Worm (Caenorhabditis elegans) whole organism, L4/young adult: ENCODE measurements around the gene C55C3.7.

Experiments
- W03F9.2 ChIP-seq: fragments of 150-350 bp; optimal IDR thresholded peaks from 2 replicates; lab custom pipeline; 2014; ENCODE audit warnings: missing biosample characterization, missing genetic modification characterization
- dao-5 ChIP-seq: sonication (generic microtip); optimal IDR thresholded peaks from 2 replicates; lab custom pipeline; 2016; ENCODE audit warnings: missing genotype, missing genetic modification characterization, moderate library complexity, missing compliant biosample characterization
- him-1 ChIP-seq: sonication (generic microtip); optimal IDR thresholded peaks from 2 replicates; lab custom pipeline; 2016; ENCODE audit warnings: missing genotype, missing genetic modification reagents, missing genetic modification characterization, missing compliant biosample characterization

C55C3.7 gene

DNA sequence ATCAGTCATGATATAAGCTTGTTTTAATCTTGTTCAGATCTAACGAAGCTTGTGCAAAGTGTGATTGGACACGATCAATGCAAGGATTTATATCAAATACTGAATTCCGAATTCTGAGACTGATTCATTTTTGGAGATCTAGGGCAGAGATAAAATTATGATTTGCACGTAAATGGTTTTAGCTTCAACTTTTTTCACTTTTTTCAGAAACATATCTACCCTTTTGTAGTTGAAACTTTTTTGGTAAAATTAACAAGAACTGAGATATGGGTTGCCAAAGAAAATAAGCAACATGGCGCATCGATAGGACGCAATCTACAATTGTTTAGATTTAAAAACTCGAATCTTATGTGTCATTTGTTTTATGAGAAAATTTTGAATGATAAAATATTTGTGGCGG, 4.4 kb downstream of the C55C3.7 start, which contains the start of gene C55C3.4:
TSS of gene C55C3.4 (minus strand) at position 101 of the 400 bp plus-strand sequence.
- TF ChIP-seq him-1 (tag; lab: Kevin White, UChicago) (no peak), W03F9.2 (tag; lab: Kevin White, UChicago) (no peak), dao-5 (tag; lab: Kevin White, UChicago) (no peak)

DNA sequence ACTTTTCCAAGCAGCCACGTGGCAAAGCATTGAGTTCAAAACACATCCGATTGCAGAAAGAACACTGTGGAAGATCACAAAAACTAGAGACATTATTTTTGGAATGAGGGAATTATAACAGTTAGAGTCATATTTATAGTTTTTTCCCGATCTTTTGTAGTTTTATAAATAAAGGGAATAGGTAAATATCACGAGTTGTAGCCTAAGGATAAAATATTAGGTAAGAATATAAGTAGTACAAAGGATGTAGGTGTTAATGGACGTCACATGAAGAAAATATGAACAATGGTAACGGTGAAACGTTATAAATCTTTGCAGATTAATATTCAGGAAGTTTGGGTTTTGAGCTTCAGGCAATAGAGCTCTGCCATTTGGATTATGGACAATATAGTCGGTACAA, 8.0 kb downstream of the C55C3.7 start, which contains the start of gene srd-5:
TSS of gene srd-5 (minus strand) at position 101 of the 400 bp plus-strand sequence.
- TF ChIP-seq dao-5 (tag; lab: Kevin White, UChicago) (no peak), W03F9.2 (tag; lab: Kevin White, UChicago) (no peak), him-1 (tag; lab: Kevin White, UChicago) (no peak)

DNA sequence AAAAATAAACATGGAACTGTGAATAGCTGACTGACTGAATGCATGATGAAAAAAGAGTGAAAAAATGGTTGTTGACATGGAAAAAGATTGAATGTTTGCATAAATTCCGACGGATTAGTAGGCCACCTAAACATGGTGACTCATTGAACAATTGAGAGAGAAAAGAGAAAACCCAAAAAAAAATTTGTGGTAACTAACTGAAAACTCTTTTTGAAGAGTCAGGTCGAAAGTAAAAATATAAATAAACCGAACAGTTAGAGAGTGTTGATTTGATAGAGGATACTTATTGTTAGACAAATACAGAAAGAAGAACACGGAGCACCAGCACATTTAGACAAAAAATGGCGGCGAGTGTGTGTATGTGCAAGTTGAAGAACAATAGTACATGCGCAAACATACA, 11.1 kb downstream of the C55C3.7 start:
- no peak for TF ChIP-seq W03F9.2 (tag; lab: Kevin White, UChicago)
- no peak for TF ChIP-seq him-1 (tag; lab: Kevin White, UChicago)
- no peak for TF ChIP-seq dao-5 (tag; lab: Kevin White, UChicago)

ce11 chrIV:5669459-5669858, 13.0 kb downstream of the C55C3.7 start, which contains the start of gene T19E7.6:
Gene T19E7.6, minus strand, starts transcription at chrIV:5669503.
- TF ChIP-seq him-1 (tag; lab: Kevin White, UChicago) (no peak), dao-5 (tag; lab: Kevin White, UChicago) (no peak), W03F9.2 (tag; lab: Kevin White, UChicago) (no peak)

DNA sequence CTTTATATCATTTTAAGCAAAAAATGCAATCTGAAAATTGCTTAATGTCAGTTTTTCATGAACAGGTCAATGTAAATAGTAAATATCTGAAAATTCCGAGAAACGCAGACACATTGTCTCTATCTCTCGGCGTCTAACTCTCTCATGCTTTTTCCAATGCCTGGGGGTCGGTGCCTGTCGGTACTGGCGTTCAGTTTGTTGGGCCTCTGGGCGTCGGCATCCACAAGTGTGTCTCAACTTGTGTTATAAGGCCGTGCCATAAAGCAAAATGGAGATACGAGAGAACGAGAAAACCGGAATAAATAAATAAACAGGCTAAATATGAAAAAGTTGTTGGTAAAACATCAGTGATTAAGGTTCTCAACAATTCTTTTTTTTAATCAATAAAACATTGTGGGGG, 15.3 kb downstream of the C55C3.7 start:
- TF ChIP-seq dao-5 (tag; lab: Kevin White, UChicago) (no peak), him-1 (tag; lab: Kevin White, UChicago) (no peak), W03F9.2 (tag; lab: Kevin White, UChicago) (no peak)

DNA sequence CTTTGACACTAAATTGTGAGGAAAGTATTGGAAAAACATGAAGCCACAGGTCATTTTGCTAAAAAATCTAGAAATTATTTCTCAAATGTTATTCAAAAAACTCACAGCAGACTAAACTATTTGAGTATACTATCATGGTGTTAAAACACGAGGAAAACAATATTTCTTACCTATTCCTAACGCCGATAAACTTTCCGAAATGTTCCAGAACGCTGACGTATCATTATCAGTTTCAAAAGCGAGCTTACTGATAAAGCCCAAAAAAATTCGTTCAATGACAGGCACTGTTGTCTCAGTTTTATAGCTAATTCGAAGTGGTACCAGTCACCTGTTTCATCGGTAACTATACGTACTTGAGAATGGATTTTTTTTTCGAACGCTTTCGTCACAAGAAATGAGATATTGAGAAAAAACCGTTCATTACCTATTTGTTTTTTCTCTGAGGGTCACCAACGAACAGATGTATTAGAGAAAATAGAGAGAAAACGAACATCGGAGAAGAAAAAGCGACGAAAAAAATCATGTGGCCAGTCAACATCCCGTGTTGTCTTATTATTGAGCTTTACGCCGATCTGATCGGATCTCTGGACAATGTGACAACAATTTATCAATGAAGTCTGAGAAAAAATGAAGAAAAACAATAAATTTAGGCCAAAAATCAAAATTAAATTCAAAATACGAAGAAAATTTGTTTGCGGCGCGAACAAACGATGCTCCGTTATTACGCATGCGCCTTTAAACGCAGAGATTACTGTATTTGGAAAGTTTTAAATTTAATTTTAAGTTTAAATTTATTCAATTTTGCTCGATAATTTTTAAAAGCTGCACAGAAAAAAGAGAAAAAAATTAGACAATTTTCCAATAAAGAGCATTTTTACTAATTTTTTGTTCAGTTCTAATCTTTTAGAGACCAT, 16.1 kb downstream of the C55C3.7 start:
- TF ChIP-seq W03F9.2 (tag; lab: Kevin White, UChicago) (peak; percentile 11), him-1 (tag; lab: Kevin White, UChicago) (no peak)

DNA sequence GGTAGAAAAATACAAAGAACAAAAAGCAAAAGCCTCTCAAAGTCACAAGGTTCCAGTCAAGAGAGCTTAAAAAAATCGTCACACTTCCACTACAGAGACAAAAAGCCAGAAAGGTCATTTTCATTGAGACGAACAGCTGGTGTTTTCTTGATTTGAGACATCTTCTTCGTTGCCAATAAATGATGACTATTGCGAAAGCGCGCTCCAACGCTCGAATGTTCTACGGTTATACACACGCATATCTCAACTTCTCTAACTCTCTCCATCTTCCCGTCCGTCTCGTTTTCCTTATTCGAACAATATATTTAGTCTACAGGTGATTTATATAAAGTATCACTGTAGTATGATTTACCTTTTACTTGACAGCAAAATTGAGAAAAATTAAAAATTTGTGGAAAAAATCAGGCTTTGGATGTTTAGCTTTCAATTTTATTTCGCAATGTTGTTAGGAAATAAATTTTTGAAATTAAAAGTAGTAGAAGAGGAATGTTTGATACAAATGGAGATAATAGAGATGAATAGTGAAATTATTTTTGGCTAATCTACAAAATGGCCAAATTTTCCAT, 17.0 kb downstream of the C55C3.7 start:
- TF ChIP-seq dao-5 (tag; lab: Kevin White, UChicago) (no peak), W03F9.2 (tag; lab: Kevin White, UChicago) (peak; percentile 32), him-1 (tag; lab: Kevin White, UChicago) (no peak)

- TF ChIP-seq W03F9.2 (tag; lab: Kevin White, UChicago) (no peak), him-1 (tag; lab: Kevin White, UChicago) (no peak), dao-5 (tag; lab: Kevin White, UChicago) (no peak)
These were observed 18.0 kb downstream of the C55C3.7 start, which contains the start of gene bec-1 for ce11 chrIV:5664375-5665004. Gene bec-1, minus strand, starts transcription at chrIV:5664425.

DNA sequence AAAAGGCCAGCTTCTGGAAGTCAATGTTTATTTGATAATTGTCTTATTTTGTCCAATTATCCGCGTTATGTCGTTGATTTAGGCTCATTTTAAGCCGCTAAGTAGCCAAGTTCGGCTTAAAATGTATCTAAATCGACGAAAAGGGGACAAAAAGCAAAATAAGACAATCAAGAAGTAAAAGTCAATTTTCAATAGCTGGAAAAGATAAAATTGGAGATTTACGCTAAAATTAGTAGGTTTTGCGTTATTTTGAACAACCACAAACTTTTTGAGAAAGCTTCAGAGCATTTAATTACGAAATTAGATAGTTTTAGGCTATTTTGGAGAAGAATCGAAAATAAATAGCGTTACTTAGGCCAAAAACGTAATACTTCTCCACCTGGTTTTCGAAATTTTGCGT, 19.6 kb downstream of the C55C3.7 start:
- no peak for TF ChIP-seq W03F9.2 (tag; lab: Kevin White, UChicago)
- no peak for TF ChIP-seq him-1 (tag; lab: Kevin White, UChicago)
- no peak for TF ChIP-seq dao-5 (tag; lab: Kevin White, UChicago)

DNA sequence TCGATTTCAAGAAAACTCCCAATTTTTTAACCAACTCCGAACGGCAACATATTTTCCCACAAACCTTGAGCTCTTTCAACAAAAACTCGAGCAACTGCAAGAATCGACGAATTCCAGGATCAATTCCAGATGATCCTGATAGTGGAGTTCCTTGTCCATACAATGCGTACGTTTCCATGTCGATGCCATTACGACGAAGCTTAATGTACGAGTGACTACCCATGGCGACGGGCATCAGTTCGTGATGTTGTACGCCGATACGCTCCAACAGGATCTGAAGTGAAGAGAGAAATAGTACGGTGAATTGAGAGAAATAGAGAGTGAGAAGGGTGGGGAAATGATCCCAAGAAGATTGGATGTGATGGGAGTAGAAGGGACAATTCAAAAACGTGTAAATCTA, 20.4 kb downstream of the C55C3.7 start:
- TF ChIP-seq W03F9.2 (tag; lab: Kevin White, UChicago) (no peak), him-1 (tag; lab: Kevin White, UChicago) (no peak), dao-5 (tag; lab: Kevin White, UChicago) (no peak)

ce11 chrIV:5660239-5660638, 22.2 kb downstream of the C55C3.7 start, which contains the start of gene skn-1:
Gene skn-1, minus strand, starts transcription at chrIV:5660384.
- no peak for TF ChIP-seq dao-5 (tag; lab: Kevin White, UChicago)
- no peak for TF ChIP-seq W03F9.2 (tag; lab: Kevin White, UChicago)
- no peak for TF ChIP-seq him-1 (tag; lab: Kevin White, UChicago)

DNA sequence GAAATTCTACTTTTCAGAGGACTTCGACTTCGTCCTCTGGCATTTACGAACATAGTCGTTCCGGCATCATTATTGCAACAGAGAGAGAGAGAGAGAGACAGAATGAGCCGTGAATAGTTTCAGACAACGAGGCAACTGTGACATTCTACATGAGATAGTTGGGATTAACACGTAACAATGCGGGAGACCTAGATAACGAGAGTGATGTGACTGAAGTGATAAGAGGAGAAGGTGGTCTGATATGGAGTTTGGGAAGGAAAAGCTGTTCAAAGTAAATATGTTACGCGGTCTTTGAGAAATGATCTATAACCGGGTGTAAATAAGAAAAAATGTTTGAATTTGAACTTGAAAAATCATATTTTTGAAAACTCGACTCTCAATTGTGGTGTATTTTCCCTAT, 23.0 kb downstream of the C55C3.7 start:
- TF ChIP-seq him-1 (tag; lab: Kevin White, UChicago) (no peak), dao-5 (tag; lab: Kevin White, UChicago) (no peak), W03F9.2 (tag; lab: Kevin White, UChicago) (no peak)

- TF ChIP-seq him-1 (tag; lab: Kevin White, UChicago) (no peak), W03F9.2 (tag; lab: Kevin White, UChicago) (no peak), dao-5 (tag; lab: Kevin White, UChicago) (no peak)
These were observed 23.6 kb downstream of the C55C3.7 start for ce11 chrIV:5658897-5659296.
